Worm (Caenorhabditis elegans) whole organism, L4/young adult: ENCODE measurements around the gene F20C5.11.

ENCODE experiments used
- dao-5 ChIP-seq: sonication (generic microtip); optimal IDR thresholded peaks from 2 replicates; lab custom pipeline; 2016; ENCODE audit warnings: missing genotype, missing genetic modification characterization, moderate library complexity, missing compliant biosample characterization
- him-1 ChIP-seq: sonication (generic microtip); optimal IDR thresholded peaks from 2 replicates; lab custom pipeline; 2016; ENCODE audit warnings: missing genotype, missing genetic modification reagents, missing genetic modification characterization, missing compliant biosample characterization

ce11 chrIV:8796246-8796645 lies 34.5 kb upstream of the F20C5.11 start:
- peak; percentile 73 for TF ChIP-seq him-1 (tag; lab: Kevin White, UChicago)
- TF ChIP-seq dao-5 (tag; lab: Kevin White, UChicago): no peak
